Worm (Caenorhabditis elegans): Measurements from ENCODE around the gene fbxa-80.
"Not testable (repeated sequence)": the region's sequence is repeated elsewhere in the genome, so short reads cannot be mapped to it uniquely, and the experiment has no call there.

DNA sequence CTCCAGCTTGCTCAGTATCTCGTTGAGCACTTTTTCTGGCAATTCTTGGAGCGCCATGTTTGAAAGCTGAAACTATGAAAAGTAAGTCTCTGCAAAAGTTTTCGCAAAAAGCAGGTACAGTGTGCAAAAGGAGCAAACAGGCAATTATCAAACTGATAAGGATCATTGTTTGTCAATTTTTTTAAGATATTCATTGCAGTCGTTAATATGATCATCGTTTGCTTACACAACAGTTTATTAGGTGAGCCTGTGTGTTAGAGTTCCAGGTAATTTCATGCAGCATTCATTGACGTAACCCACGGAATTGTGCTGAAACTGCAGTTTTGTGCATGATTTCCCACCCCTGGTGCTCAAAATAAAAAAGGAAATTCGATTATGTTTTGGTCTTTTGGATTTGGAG, 48.2 kb downstream of the fbxa-80 start, which contains the start of gene fbxa-151:
- not testable (repeated sequence) for TF ChIP-seq snpc-4 (GFP tag; optimal IDR thresholded peaks at IDR 0.05); snpc-4 (tag; optimal IDR thresholded peaks at IDR 0.05); sea-2 (GFP tag; IDR thresholded peaks at IDR 0.05); ceh-40 (GFP tag; IDR thresholded peaks at IDR 0.05); nhr-179 (tag; optimal IDR thresholded peaks at IDR 0.05); ama-1 (optimal IDR thresholded peaks at IDR 0.05); ama-1 (GFP tag; optimal IDR thresholded peaks at IDR 0.05); hmg-20 (GFP tag; IDR thresholded peaks at IDR 0.05); ceh-91 (GFP tag; IDR thresholded peaks at IDR 0.05)
